Fruit fly (Drosophila melanogaster) Kc167 (cell line): Measurements from ENCODE around the gene CG14667.

ENCODE experiments used
- Myc ChIP-seq: fragments of >200 bp; optimal IDR thresholded peaks from 2 replicates; lab custom pipeline; 2017; ENCODE audit warnings: missing external identifiers
- Sin3A ChIP-seq: fragments of >200 bp; optimal IDR thresholded peaks from 2 replicates; lab custom pipeline; 2018; ENCODE audit warnings: missing external identifiers
- h ChIP-seq: fragments of >200 bp; optimal IDR thresholded peaks from 3 replicates; lab custom pipeline; 2018; ENCODE audit warnings: missing external identifiers
- insv ChIP-seq: fragments of >200 bp; optimal IDR thresholded peaks from 3 replicates; lab custom pipeline; 2018; ENCODE audit warnings: missing external identifiers
- psq ChIP-seq: fragments of >200 bp; optimal IDR thresholded peaks from 2 replicates; lab custom pipeline; 2017; ENCODE audit warnings: missing external identifiers
- ttk ChIP-seq: sonication (Bioruptor generic); optimal IDR thresholded peaks from 2 replicates; lab custom pipeline; 2017; ENCODE audit warnings: missing external identifiers

dm6 chr3R:5412306-5412705 is 37.5 kb downstream of the CG14667 start, which contains the start of gene Orco:
- TF ChIP-seq psq (no peak), Myc (lab: Kevin White, UChicago) (no peak), Sin3A (lab: Kevin White, UChicago) (no peak), h (lab: Kevin White, UChicago) (no peak), insv (lab: Kevin White, UChicago) (no peak), ttk (no peak)
